Fruit fly (Drosophila melanogaster): ENCODE data around the gene Cpr76Bd.
A peak's percentile ranks its signal among the peaks of the same experiment; 100 is the strongest.

The Cpr76Bd gene

dm6 chr3L:19503770-19504169, 28.8 kb upstream of the Cpr76Bd start, which contains the start of gene CG9452:
CG9452 (minus strand) TSS chr3L:19503870.
- no peak for TF ChIP-seq dl (GFP tag; optimal IDR thresholded peaks at IDR 0.05; ENCODE audit: insufficient read depth in 1 of 2, partially characterized antibody in 2 of 2)
- TF ChIP-seq h (GFP tag; optimal IDR thresholded peaks at IDR 0.05), result no peak
- no peak for TF ChIP-seq CG32264 (GFP tag; optimal IDR thresholded peaks at IDR 0.05)
- TF ChIP-seq dmrt93B (GFP tag; optimal IDR thresholded peaks at IDR 0.05), result no peak
- TF ChIP-seq Sp1 (GFP tag; optimal IDR thresholded peaks at IDR 0.05), result no peak

- TF ChIP-seq Hnf4 (GFP tag; optimal IDR thresholded peaks at IDR 0.05) (peak; percentile 47), jim (GFP tag; optimal IDR thresholded peaks at IDR 0.05) (no peak), Hr83 (GFP tag; optimal IDR thresholded peaks at IDR 0.05; ENCODE audit: poor library complexity, severe bottlenecking) (peak; percentile 71), Jra (GFP tag; optimal IDR thresholded peaks at IDR 0.05) (peak; percentile 17), N (GFP tag; optimal IDR thresholded peaks at IDR 0.05) (no peak), br (GFP tag; optimal IDR thresholded peaks at IDR 0.05) (peak; percentile 34), h (GFP tag; optimal IDR thresholded peaks at IDR 0.05) (peak; percentile 73), tai (GFP tag; optimal IDR thresholded peaks at IDR 0.05) (peak; percentile 7), OdsH (GFP tag; optimal IDR thresholded peaks at IDR 0.05) (peak; percentile 60), sv (GFP tag; optimal IDR thresholded peaks at IDR 0.05) (no peak), foxo (GFP tag; optimal IDR thresholded peaks at IDR 0.05) (peak in 1 of 2 experiments; percentile 38), fru (GFP tag; optimal IDR thresholded peaks at IDR 0.05) (peak; percentile 44), CrebA (GFP tag; optimal IDR thresholded peaks at IDR 0.05; ENCODE audit: borderline replicate concordance) (no peak), rgr (GFP tag; optimal IDR thresholded peaks at IDR 0.05) (peak; percentile 66)
Measured at dm6 chr3L:19504719-19505118, 27.8 kb upstream of the Cpr76Bd start.

dm6 chr3L:19512672-19513071, 19.9 kb upstream of the Cpr76Bd start:
- TF ChIP-seq Dfd (GFP tag; optimal IDR thresholded peaks at IDR 0.05) (peak; percentile 70), dsf (GFP tag; optimal IDR thresholded peaks at IDR 0.05; ENCODE audit: borderline replicate concordance) (no peak)

dm6 chr3L:19516547-19516946, 16.0 kb upstream of the Cpr76Bd start:
- no peak for TF ChIP-seq lola (GFP tag; optimal IDR thresholded peaks at IDR 0.05)
- no peak for TF ChIP-seq Abd-B (GFP tag; optimal IDR thresholded peaks at IDR 0.05)
- TF ChIP-seq brk (GFP tag; optimal IDR thresholded peaks at IDR 0.05), result no peak
- peak; percentile 65 for TF ChIP-seq rgr (GFP tag; optimal IDR thresholded peaks at IDR 0.05)
- no peak for TF ChIP-seq sage (GFP tag; optimal IDR thresholded peaks at IDR 0.05)
- peak; percentile 60 for TF ChIP-seq sv (GFP tag; optimal IDR thresholded peaks at IDR 0.05)
- TF ChIP-seq dmrt93B (GFP tag; optimal IDR thresholded peaks at IDR 0.05), result peak; percentile 84
- no peak for TF ChIP-seq dl (GFP tag; optimal IDR thresholded peaks at IDR 0.05; ENCODE audit: insufficient read depth in 1 of 2, partially characterized antibody in 2 of 2)
- peak; percentile 55 for TF ChIP-seq fru (GFP tag; optimal IDR thresholded peaks at IDR 0.05)
- no peak for TF ChIP-seq N (GFP tag; optimal IDR thresholded peaks at IDR 0.05)
- TF ChIP-seq Rel (GFP tag; optimal IDR thresholded peaks at IDR 0.05), result no peak
- TF ChIP-seq Rel (tag; optimal IDR thresholded peaks at IDR 0.05), result no peak
- TF ChIP-seq Mio (GFP tag; optimal IDR thresholded peaks at IDR 0.05), result no peak
- TF ChIP-seq jim (GFP tag; optimal IDR thresholded peaks at IDR 0.05), result no peak
- TF ChIP-seq foxo (GFP tag; optimal IDR thresholded peaks at IDR 0.05), result no peak
- no peak for TF ChIP-seq Dfd (GFP tag; optimal IDR thresholded peaks at IDR 0.05)
- no peak for TF ChIP-seq usp (GFP tag; optimal IDR thresholded peaks at IDR 0.05)
- TF ChIP-seq woc (GFP tag; optimal IDR thresholded peaks at IDR 0.05), result no peak
- peak; percentile 66 for TF ChIP-seq HLH106 (tag; optimal IDR thresholded peaks at IDR 0.05)
- TF ChIP-seq psq (GFP tag; optimal IDR thresholded peaks at IDR 0.05), result no peak
- no peak for TF ChIP-seq Hnf4 (GFP tag; optimal IDR thresholded peaks at IDR 0.05)
- TF ChIP-seq CrebA (GFP tag; optimal IDR thresholded peaks at IDR 0.05; ENCODE audit: borderline replicate concordance), result no peak
- peak; percentile 73 for TF ChIP-seq CG9705 (GFP tag; optimal IDR thresholded peaks at IDR 0.05)
- TF ChIP-seq Myc (optimal IDR thresholded peaks at IDR 0.05), result peak; percentile 42
- no peak for TF ChIP-seq Jra (GFP tag; optimal IDR thresholded peaks at IDR 0.05)
- TF ChIP-seq h (GFP tag; optimal IDR thresholded peaks at IDR 0.05), result peak; percentile 62
- peak; percentile 83 for TF ChIP-seq Hr83 (GFP tag; optimal IDR thresholded peaks at IDR 0.05; ENCODE audit: poor library complexity, severe bottlenecking)
- TF ChIP-seq Dif (GFP tag; optimal IDR thresholded peaks at IDR 0.05; ENCODE audit: partially characterized antibody), result no peak
- no peak for TF ChIP-seq ey (GFP tag; optimal IDR thresholded peaks at IDR 0.05)
- peak; percentile 47 for TF ChIP-seq br (GFP tag; optimal IDR thresholded peaks at IDR 0.05)
- TF ChIP-seq dsf (GFP tag; optimal IDR thresholded peaks at IDR 0.05; ENCODE audit: borderline replicate concordance), result no peak
- no peak for TF ChIP-seq tai (GFP tag; optimal IDR thresholded peaks at IDR 0.05)
- no peak for TF ChIP-seq Vsx2 (GFP tag; optimal IDR thresholded peaks at IDR 0.05; ENCODE audit: partially characterized antibody)
- no peak for TF ChIP-seq CG32264 (GFP tag; optimal IDR thresholded peaks at IDR 0.05)
- no peak for TF ChIP-seq Sp1 (GFP tag; optimal IDR thresholded peaks at IDR 0.05)
- no peak for TF ChIP-seq GATAd (GFP tag; optimal IDR thresholded peaks at IDR 0.05)
- no peak for TF ChIP-seq pan (optimal IDR thresholded peaks at IDR 0.05)
- no peak for TF ChIP-seq OdsH (GFP tag; optimal IDR thresholded peaks at IDR 0.05)
- TF ChIP-seq Hr78 (GFP tag; optimal IDR thresholded peaks at IDR 0.05), result no peak
